Worm (Caenorhabditis elegans) whole organism, early embryonic: ENCODE data around the gene pyk-2.

ENCODE experiments used
- ama-1 ChIP-seq: fragments of 150-350 bp; optimal IDR thresholded peaks from 2 replicates; lab custom pipeline; 2014
- ceh-13 ChIP-seq: fragments of 200-800 bp; sonication (Bioruptor generic); optimal IDR thresholded peaks from 2 replicates; lab custom pipeline; 2018; ENCODE audit warnings: mild to moderate bottlenecking, missing genetic modification characterization, missing compliant biosample characterization
- ceh-36 ChIP-seq: sonication (generic microtip); optimal IDR thresholded peaks from 2 replicates; lab custom pipeline; 2016; ENCODE audit warnings: missing genetic modification characterization, inconsistent platforms, missing compliant biosample characterization
- flt-1 ChIP-seq: fragments of 200-800 bp; sonication (Bioruptor generic); IDR thresholded peaks from 2 replicates; pipeline ENCODE4 v1.3.6; 2022; ENCODE audit warnings: missing genetic modification characterization, missing compliant biosample characterization
- hmbx-1 ChIP-seq: sonication (generic microtip); optimal IDR thresholded peaks from 2 replicates; lab custom pipeline; 2016; ENCODE audit warnings: mild to moderate bottlenecking, missing genetic modification characterization, missing compliant biosample characterization
- hmg-4 ChIP-seq: fragments of 200-800 bp; sonication (Bioruptor generic); optimal IDR thresholded peaks from 2 replicates; lab custom pipeline; 2018; ENCODE audit warnings: mild to moderate bottlenecking, missing genetic modification characterization, missing compliant biosample characterization
- hnd-1 ChIP-seq: sonication (generic microtip); optimal IDR thresholded peaks from 2 replicates; lab custom pipeline; 2016; ENCODE audit warnings: missing genetic modification characterization, missing compliant biosample characterization
- pes-1 ChIP-seq: fragments of 200-800 bp; sonication (Bioruptor generic); IDR thresholded peaks from 2 replicates; pipeline ENCODE4 v1.3.6; 2022; ENCODE audit warnings: missing genetic modification reagents, missing genetic modification characterization, missing compliant biosample characterization
- sea-1 ChIP-seq: fragments of 200-800 bp; sonication (Bioruptor generic); conservative IDR thresholded peaks from 2 replicates; pipeline ENCODE4 v1.3.6; 2022; ENCODE audit warnings: missing genetic modification characterization, missing compliant biosample characterization
- tbx-37 ChIP-seq: fragments of 200-800 bp; sonication (Bioruptor generic); conservative IDR thresholded peaks from 2 replicates; pipeline ENCODE4 v1.3.6; 2022; ENCODE audit warnings: missing genetic modification reagents, missing genetic modification characterization, missing compliant biosample characterization

DNA sequence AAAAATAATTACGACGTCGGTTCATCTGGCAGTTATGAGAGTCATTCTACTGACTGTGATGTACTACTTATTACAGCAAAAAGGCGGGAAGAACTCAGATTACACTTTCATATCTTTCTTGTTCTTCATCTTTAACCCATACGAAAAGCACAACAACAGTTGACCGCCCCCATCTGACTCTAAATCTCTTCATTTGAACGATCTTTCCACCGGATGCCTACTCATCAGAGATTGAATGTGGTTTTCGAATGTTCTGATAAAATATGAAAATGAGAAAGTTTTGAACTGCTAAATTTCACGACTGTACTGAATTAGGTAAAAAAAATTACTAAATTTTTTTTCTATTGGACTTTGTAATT lies 48.5 kb downstream of the pyk-2 start, which contains the start of gene sri-19:
- no peak for TF ChIP-seq ceh-13 (GFP tag; lab: Kevin White, UChicago)
- no peak for TF ChIP-seq hmbx-1
- TF ChIP-seq hnd-1, result no peak
- no peak for TF ChIP-seq tbx-37 (GFP tag; lab: Robert Waterston, UW)
- TF ChIP-seq hmg-4, result no peak
- TF ChIP-seq ceh-36 (tag; lab: Kevin White, UChicago), result no peak
- no peak for TF ChIP-seq ama-1
- no peak for TF ChIP-seq sea-1 (GFP tag; lab: Robert Waterston, UW)
- no peak for TF ChIP-seq pes-1 (GFP tag; lab: Robert Waterston, UW)
- no peak for TF ChIP-seq flt-1
